Worm (Caenorhabditis elegans) whole organism, L1 larva: ENCODE data around the gene clec-243.

Experiments
- ama-1 ChIP-seq: fragments of 150-350 bp; optimal IDR thresholded peaks from 2 replicates; lab custom pipeline; 2014
- ceh-63 ChIP-seq: fragments of 200-800 bp; sonication (Bioruptor generic); optimal IDR thresholded peaks from 2 replicates; lab custom pipeline; 2018; ENCODE audit warnings: mild to moderate bottlenecking, missing genetic modification characterization, missing compliant biosample characterization
- ceh-82 ChIP-seq, 3 experiments: fragments of 150-350 bp in 1 of 3; sonication (generic microtip) in 2 of 3; optimal IDR thresholded peaks; 2 replicates each; lab custom pipeline; 2014 to 2017; ENCODE audit warnings: missing biosample characterization in 3 of 3, missing genetic modification characterization in 3 of 3
- dpl-1 ChIP-seq, 3 experiments: fragments of 150-350 bp in 2 of 3; sonication (generic microtip) in 1 of 3; optimal IDR thresholded peaks; 2 replicates each; lab custom pipeline; 2014 to 2017; ENCODE audit warnings: missing biosample characterization in 3 of 3, missing genetic modification characterization in 3 of 3, missing genetic modification reagents in 3 of 3
- nhr-12 ChIP-seq: sonication (generic microtip); optimal IDR thresholded peaks from 2 replicates; lab custom pipeline; 2017; ENCODE audit warnings: missing biosample characterization, missing genetic modification characterization
- nhr-76 ChIP-seq: sonication (generic microtip); optimal IDR thresholded peaks from 2 replicates; lab custom pipeline; 2017; ENCODE audit warnings: missing biosample characterization, missing genetic modification characterization
- skn-1 ChIP-seq: fragments of 150-350 bp; optimal IDR thresholded peaks from 2 replicates; lab custom pipeline; 2014; ENCODE audit warnings: missing biosample characterization, missing genetic modification characterization
- unc-62 ChIP-seq: fragments of 150-350 bp; optimal IDR thresholded peaks from 2 replicates; lab custom pipeline; 2014; ENCODE audit warnings: missing biosample characterization, missing genetic modification reagents, missing genetic modification characterization

DNA sequence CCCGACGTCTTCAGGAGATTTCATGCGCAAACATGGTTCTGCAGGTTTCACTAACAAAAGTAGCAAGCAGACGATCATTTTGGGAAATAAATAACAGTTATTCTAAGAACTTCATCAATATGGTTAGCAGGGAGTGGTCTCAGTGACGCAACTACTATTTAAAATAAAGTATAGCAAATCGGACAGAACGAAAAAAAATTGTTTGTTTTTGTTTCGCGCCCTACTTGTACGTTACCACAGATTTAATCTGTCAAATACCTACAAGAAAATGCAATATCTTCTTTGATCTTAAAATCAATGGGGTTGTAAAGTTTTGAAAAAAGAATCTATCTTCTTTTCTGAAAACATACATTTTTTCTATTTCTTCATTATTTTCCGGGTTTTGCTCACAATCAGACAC lies 49.9 kb downstream of the clec-243 start, which contains the start of gene srz-96:
- TF ChIP-seq ceh-63 (no peak), dpl-1 (GFP tag; optimal IDR thresholded peaks at IDR 0.05; lab: Kevin White, UChicago) (no peak), nhr-12 (tag; lab: Kevin White, UChicago) (no peak), nhr-76 (tag; lab: Kevin White, UChicago) (no peak), unc-62 (GFP tag; lab: Kevin White, UChicago) (no peak), skn-1 (tag; lab: Kevin White, UChicago) (no peak), ceh-82 (tag; optimal IDR thresholded peaks at IDR 0.05; lab: Kevin White, UChicago) (no peak), ama-1 (lab: Kevin White, UChicago) (no peak)
